Worm (Caenorhabditis elegans) whole organism, mixed stage, embryonic: ENCODE data around the gene tag-343.

Source experiments
- elt-1 ChIP-seq: sonication (generic microtip); optimal IDR thresholded peaks from 2 replicates; lab custom pipeline; 2017; ENCODE audit warnings: missing genetic modification characterization, mild to moderate bottlenecking, missing compliant biosample characterization, antibody characterized with exemption, moderate library complexity, borderline replicate concordance; ENCODE audit not compliant: insufficient read depth
- elt-3 ChIP-seq: fragments of 150-350 bp; optimal IDR thresholded peaks from 2 replicates; lab custom pipeline; 2014; ENCODE audit warnings: missing biosample characterization, missing genetic modification characterization
- ham-2 ChIP-seq: fragments of 200-800 bp; sonication (Bioruptor generic); optimal IDR thresholded peaks from 2 replicates; lab custom pipeline; 2018; ENCODE audit warnings: mild to moderate bottlenecking, missing genetic modification characterization, missing compliant biosample characterization
- lin-13 ChIP-seq: fragments of 150-350 bp; optimal IDR thresholded peaks from 2 replicates; lab custom pipeline; 2014; ENCODE audit warnings: missing biosample characterization, missing genetic modification characterization
- lsy-2 ChIP-seq: fragments of 150-350 bp; optimal IDR thresholded peaks from 2 replicates; lab custom pipeline; 2014; ENCODE audit warnings: missing biosample characterization, missing genetic modification characterization
- mab-5 ChIP-seq: fragments of 150-350 bp; optimal IDR thresholded peaks from 2 replicates; lab custom pipeline; 2014; ENCODE audit warnings: missing biosample characterization, missing genetic modification characterization
- nhr-237 ChIP-seq: fragments of 150-350 bp; optimal IDR thresholded peaks from 2 replicates; lab custom pipeline; 2014; ENCODE audit warnings: missing biosample characterization, missing genetic modification characterization
- nhr-28 ChIP-seq: fragments of 150-350 bp; optimal IDR thresholded peaks from 2 replicates; lab custom pipeline; 2014; ENCODE audit warnings: missing biosample characterization, missing genetic modification characterization
- pha-4 ChIP-seq: fragments of 150-350 bp; optimal IDR thresholded peaks from 2 replicates; lab custom pipeline; 2018; ENCODE audit warnings: missing biosample characterization, missing genetic modification reagents, missing genetic modification characterization
- snpc-4 ChIP-seq: fragments of 150-350 bp; optimal IDR thresholded peaks from 2 replicates; lab custom pipeline; 2014; ENCODE audit warnings: missing biosample characterization, missing genetic modification characterization
- sptf-1 ChIP-seq: sonication (generic microtip); optimal IDR thresholded peaks from 2 replicates; lab custom pipeline; 2017; ENCODE audit warnings: mild to moderate bottlenecking, missing genetic modification characterization, moderate library complexity, missing compliant biosample characterization
- unc-62 ChIP-seq: fragments of 150-350 bp; optimal IDR thresholded peaks from 2 replicates; lab custom pipeline; 2014; ENCODE audit warnings: missing biosample characterization, missing genetic modification reagents, missing genetic modification characterization
- ztf-11 ChIP-seq: fragments of 150-350 bp; optimal IDR thresholded peaks from 2 replicates; lab custom pipeline; 2014; ENCODE audit warnings: missing biosample characterization, missing genetic modification characterization

- TF ChIP-seq nhr-28 (tag; lab: Kevin White, UChicago) (peak; percentile 71), ztf-11 (tag; lab: Kevin White, UChicago) (peak; percentile 40), elt-1 (tag; lab: Kevin White, UChicago) (no peak), ham-2 (GFP tag; lab: Kevin White, UChicago) (peak; percentile 92), lsy-2 (tag; lab: Kevin White, UChicago) (peak; percentile 47), sptf-1 (tag; lab: Kevin White, UChicago) (peak; percentile 97), unc-62 (peak; percentile 57), lin-13 (tag; lab: Kevin White, UChicago) (peak; percentile 82), nhr-237 (tag; lab: Kevin White, UChicago) (peak; percentile 71), mab-5 (tag; lab: Kevin White, UChicago) (no peak), pha-4 (tag; lab: Kevin White, UChicago) (peak; percentile 77), snpc-4 (tag; lab: Kevin White, UChicago) (no peak), elt-3 (tag; lab: Kevin White, UChicago) (peak; percentile 67)
These were observed 39.8 kb downstream of the tag-343 start for ce11 chrX:16634708-16635107.
